Fruit fly (Drosophila melanogaster) whole organism, embryonic: ENCODE data around the gene mnd.

Experiments used
- Ada2b ChIP-seq: fragments of 200-800 bp; sonication (Bioruptor generic); IDR thresholded peaks from 2 replicates; pipeline ENCODE4 v1.3.6; 2022; ENCODE audit warnings: missing biosample characterization, missing genetic modification characterization
- Bdp1 ChIP-seq: fragments of 200-800 bp; sonication (Bioruptor generic); optimal IDR thresholded peaks from 3 replicates; lab custom pipeline; 2016; ENCODE audit warnings: missing biosample characterization, missing genetic modification characterization
- CG13287 ChIP-seq: fragments of 200-800 bp; sonication (Bioruptor generic); IDR thresholded peaks from 2 replicates; pipeline ENCODE4 v1.3.6; 2022; ENCODE audit warnings: missing biosample characterization, missing genetic modification characterization; ENCODE audit not compliant: partially characterized antibody
- CG13775 ChIP-seq: fragments of 200-800 bp; sonication (Bioruptor generic); optimal IDR thresholded peaks from 3 replicates; lab custom pipeline; 2017; ENCODE audit warnings: missing biosample characterization, mild to moderate bottlenecking, missing genetic modification characterization
- CG16813 ChIP-seq: fragments of 200-800 bp; sonication (Bioruptor generic); IDR thresholded peaks from 3 replicates; pipeline ENCODE4 v1.3.6; 2022; ENCODE audit warnings: missing biosample characterization, missing genetic modification characterization; ENCODE audit not compliant: partially characterized antibody
- CG17361 ChIP-seq: fragments of 200-800 bp; sonication (Bioruptor generic); IDR thresholded peaks from 3 replicates; pipeline ENCODE4 v1.3.6; 2022; ENCODE audit warnings: missing biosample characterization, missing genetic modification characterization
- CG17912 ChIP-seq: fragments of 200-800 bp; sonication (Bioruptor generic); optimal IDR thresholded peaks from 2 replicates; lab custom pipeline; 2018; ENCODE audit warnings: missing biosample characterization, mild to moderate bottlenecking, missing genetic modification characterization
- CG18599 ChIP-seq: fragments of 200-800 bp; sonication (Bioruptor generic); optimal IDR thresholded peaks from 3 replicates; lab custom pipeline; 2017; ENCODE audit warnings: missing biosample characterization, missing genetic modification characterization, mild to moderate bottlenecking, moderate library complexity, missing genetic modification reagents
- CG2875 ChIP-seq: fragments of 200-800 bp; sonication (Bioruptor generic); optimal IDR thresholded peaks from 2 replicates; lab custom pipeline; 2017; ENCODE audit warnings: missing biosample characterization, mild to moderate bottlenecking, missing genetic modification characterization, missing genetic modification reagents
- CG3163 ChIP-seq: fragments of 200-800 bp; sonication (Bioruptor generic); optimal IDR thresholded peaks from 3 replicates; lab custom pipeline; 2016; ENCODE audit warnings: missing biosample characterization, missing genetic modification characterization
- CG43689 ChIP-seq: fragments of 200-800 bp; sonication (Bioruptor generic); IDR thresholded peaks from 2 replicates; pipeline ENCODE4 v1.3.6; 2022; ENCODE audit warnings: missing biosample characterization, missing genetic modification characterization
- CG6791 ChIP-seq: fragments of 200-800 bp; sonication (Bioruptor generic); IDR thresholded peaks from 3 replicates; pipeline ENCODE4 v1.3.6; 2022; ENCODE audit warnings: missing biosample characterization, missing genetic modification characterization; ENCODE audit not compliant: partially characterized antibody
- CG8765 ChIP-seq: fragments of 200-800 bp; sonication (Bioruptor generic); IDR thresholded peaks from 2 replicates; pipeline ENCODE4 v1.3.6; 2022; ENCODE audit warnings: missing biosample characterization, missing genetic modification characterization
- CG9817 ChIP-seq: fragments of 200-800 bp; sonication (Bioruptor generic); optimal IDR thresholded peaks from 2 replicates; lab custom pipeline; 2018; ENCODE audit warnings: missing biosample characterization, mild to moderate bottlenecking, missing genetic modification characterization, moderate library complexity
- Camta ChIP-seq: fragments of 200-800 bp; sonication (Bioruptor generic); optimal IDR thresholded peaks from 2 replicates; lab custom pipeline; 2016; ENCODE audit warnings: missing biosample characterization, missing genetic modification characterization
- Dad ChIP-seq: fragments of 200-800 bp; sonication (Bioruptor generic); optimal IDR thresholded peaks from 3 replicates; lab custom pipeline; 2016; ENCODE audit warnings: missing biosample characterization, missing genetic modification characterization
- Dek ChIP-seq: fragments of 200-800 bp; sonication (Bioruptor generic); optimal IDR thresholded peaks from 3 replicates; lab custom pipeline; 2019; ENCODE audit warnings: missing biosample characterization, mild to moderate bottlenecking, missing genetic modification characterization, moderate library complexity
- Dfd ChIP-seq, 2 experiments: fragments of >200 bp; optimal IDR thresholded peaks; 2 replicates each; lab custom pipeline; 2017; ENCODE audit warnings: missing biosample characterization in 2 of 2, missing genetic modification characterization in 2 of 2
- Dip2 ChIP-seq: fragments of 200-800 bp; sonication (Bioruptor generic); IDR thresholded peaks from 2 replicates; pipeline ENCODE4 v1.3.6; 2022; ENCODE audit warnings: missing biosample characterization, missing genetic modification characterization
- Gsc ChIP-seq: fragments of 200-800 bp; sonication (Bioruptor generic); IDR thresholded peaks from 2 replicates; pipeline ENCODE4 v1.3.6; 2022; ENCODE audit warnings: missing biosample characterization, missing genetic modification characterization
- HmgZ ChIP-seq: fragments of 200-800 bp; sonication (Bioruptor generic); optimal IDR thresholded peaks from 2 replicates; lab custom pipeline; 2018; ENCODE audit warnings: missing biosample characterization, mild to moderate bottlenecking, missing genetic modification characterization
- Hr51 ChIP-seq, 2 experiments: fragments of 200-800 bp; sonication (Bioruptor generic); optimal IDR thresholded peaks; 2 replicates in 1 of 2; 3 replicates in 1 of 2; lab custom pipeline; 2016 to 2018; ENCODE audit warnings: missing biosample characterization in 2 of 2, missing genetic modification characterization in 2 of 2, mild to moderate bottlenecking in 1 of 2, moderate library complexity in 1 of 2
- Hr78 ChIP-seq, 2 experiments: fragments of 200-800 bp in 1 of 2; fragments of >200 bp in 1 of 2; sonication (Bioruptor generic) in 1 of 2; optimal IDR thresholded peaks; 2 replicates each; lab custom pipeline; 2017 to 2019; ENCODE audit warnings: missing biosample characterization in 2 of 2, missing genetic modification characterization in 2 of 2, mild to moderate bottlenecking in 1 of 2, moderate library complexity in 1 of 2
- MESR4 ChIP-seq: fragments of 200-800 bp; sonication (Bioruptor generic); optimal IDR thresholded peaks from 2 replicates; lab custom pipeline; 2018; ENCODE audit warnings: missing biosample characterization, mild to moderate bottlenecking, missing genetic modification characterization, moderate library complexity
- Meics ChIP-seq: fragments of 200-800 bp; sonication (Bioruptor generic); optimal IDR thresholded peaks from 2 replicates; lab custom pipeline; 2017; ENCODE audit warnings: missing biosample characterization, mild to moderate bottlenecking, missing genetic modification characterization
- NK7.1 ChIP-seq: fragments of 200-800 bp; sonication (Bioruptor generic); optimal IDR thresholded peaks from 3 replicates; lab custom pipeline; 2016; ENCODE audit warnings: missing biosample characterization, missing genetic modification characterization
- Nf-YB ChIP-seq: fragments of 200-800 bp; sonication (Bioruptor generic); optimal IDR thresholded peaks from 3 replicates; lab custom pipeline; 2019; ENCODE audit warnings: missing biosample characterization, mild to moderate bottlenecking, missing genetic modification characterization, moderate library complexity
- Side ChIP-seq: fragments of 200-800 bp; sonication (Bioruptor generic); optimal IDR thresholded peaks from 2 replicates; lab custom pipeline; 2016; ENCODE audit warnings: missing biosample characterization, missing genetic modification characterization
- YL-1 ChIP-seq: fragments of 200-800 bp; sonication (Bioruptor generic); optimal IDR thresholded peaks from 3 replicates; lab custom pipeline; 2017; ENCODE audit warnings: missing biosample characterization, mild to moderate bottlenecking, missing genetic modification characterization
- ash1 ChIP-seq: fragments of 200-800 bp; sonication (Bioruptor generic); optimal IDR thresholded peaks from 2 replicates; lab custom pipeline; 2018; ENCODE audit warnings: missing biosample characterization, mild to moderate bottlenecking, missing genetic modification characterization
- cato ChIP-seq: fragments of 200-800 bp; sonication (Bioruptor generic); optimal IDR thresholded peaks from 2 replicates; lab custom pipeline; 2016; ENCODE audit warnings: missing biosample characterization, missing genetic modification characterization, borderline replicate concordance
- dan ChIP-seq: fragments of 200-800 bp; sonication (Bioruptor generic); IDR thresholded peaks from 2 replicates; pipeline ENCODE4 v1.3.6; 2022; ENCODE audit warnings: missing biosample characterization, missing genetic modification characterization
- dmrt11E ChIP-seq: fragments of 200-800 bp; sonication (Bioruptor generic); optimal IDR thresholded peaks from 3 replicates; lab custom pipeline; 2018; ENCODE audit warnings: missing biosample characterization, mild to moderate bottlenecking, missing genetic modification characterization, moderate library complexity
- dmrt99B ChIP-seq: fragments of 200-800 bp; sonication (Bioruptor generic); optimal IDR thresholded peaks from 2 replicates; lab custom pipeline; 2018; ENCODE audit warnings: missing biosample characterization, mild to moderate bottlenecking, missing genetic modification characterization, moderate library complexity
- en ChIP-seq: fragments of 200-800 bp; sonication (Bioruptor generic); optimal IDR thresholded peaks from 2 replicates; lab custom pipeline; 2016; ENCODE audit warnings: missing biosample characterization, missing genetic modification characterization
- grn ChIP-seq: fragments of 200-800 bp; sonication (Bioruptor generic); optimal IDR thresholded peaks from 3 replicates; lab custom pipeline; 2017; ENCODE audit warnings: missing biosample characterization, missing genetic modification characterization
- gsb ChIP-seq: fragments of 200-800 bp; sonication (Bioruptor generic); IDR thresholded peaks from 2 replicates; pipeline ENCODE4 v1.3.6; 2022; ENCODE audit warnings: missing biosample characterization, missing genetic modification characterization
- gt ChIP-seq: fragments of 200-800 bp; sonication (Bioruptor generic); IDR thresholded peaks from 2 replicates; pipeline ENCODE4 v1.3.6; 2022; ENCODE audit warnings: missing biosample characterization, missing genetic modification characterization
- kah ChIP-seq: fragments of 200-800 bp; sonication (Bioruptor generic); optimal IDR thresholded peaks from 2 replicates; lab custom pipeline; 2018; ENCODE audit warnings: missing biosample characterization, mild to moderate bottlenecking, missing genetic modification characterization
- prd ChIP-seq, 3 experiments: fragments of >200 bp in 2 of 3; fragments of 200-800 bp in 1 of 3; sonication (Bioruptor generic) in 1 of 3; optimal IDR thresholded peaks in 2 of 3; IDR thresholded peaks in 1 of 3; 2 replicates in 2 of 3; 3 replicates in 1 of 3; pipeline versions ENCODE4 v1.3.6 to Lab custom; 2017 to 2022; ENCODE audit warnings: missing biosample characterization in 1 of 3, missing genetic modification characterization in 1 of 3
- psq ChIP-seq: fragments of 200-800 bp; sonication (Bioruptor generic); optimal IDR thresholded peaks from 2 replicates; lab custom pipeline; 2017; ENCODE audit warnings: missing biosample characterization, missing genetic modification characterization
- slbo ChIP-seq: fragments of 200-800 bp; sonication (Bioruptor generic); IDR thresholded peaks from 2 replicates; pipeline ENCODE4 v1.3.6; 2022; ENCODE audit warnings: missing biosample characterization, missing genetic modification characterization
- sna ChIP-seq: fragments of 200-800 bp; sonication (Bioruptor generic); IDR thresholded peaks from 2 replicates; pipeline ENCODE4 v1.3.6; 2022; ENCODE audit warnings: missing biosample characterization, missing genetic modification characterization; ENCODE audit not compliant: partially characterized antibody
- sr ChIP-seq: fragments of 200-800 bp; sonication (Bioruptor generic); IDR thresholded peaks from 3 replicates; pipeline ENCODE4 v1.3.6; 2022; ENCODE audit warnings: missing biosample characterization, missing genetic modification characterization
- stwl ChIP-seq: fragments of 200-800 bp; sonication (Bioruptor generic); optimal IDR thresholded peaks from 3 replicates; lab custom pipeline; 2018; ENCODE audit warnings: missing biosample characterization, mild to moderate bottlenecking, missing genetic modification characterization, moderate library complexity
- trh ChIP-seq: fragments of 200-800 bp; sonication (Bioruptor generic); optimal IDR thresholded peaks from 2 replicates; lab custom pipeline; 2016; ENCODE audit warnings: missing biosample characterization, missing genetic modification characterization
- ttk ChIP-seq: fragments of 200-800 bp; sonication (Bioruptor generic); IDR thresholded peaks from 2 replicates; pipeline ENCODE4 v2.1.2; 2022; ENCODE audit warnings: missing biosample characterization, missing genetic modification characterization
- zfh1 ChIP-seq: fragments of 200-800 bp; sonication (Bioruptor generic); IDR thresholded peaks from 3 replicates; pipeline ENCODE4 v1.3.6; 2022; ENCODE audit warnings: missing biosample characterization, missing genetic modification characterization

The mnd gene

dm6 chr3L:15013957-15014692, 29.2 kb downstream of the mnd start, which contains the start of gene Reck (continued):
- TF ChIP-seq Dip2 (GFP tag; lab: Robert Waterston, UW) (no peak), Dfd (GFP tag; optimal IDR thresholded peaks at IDR 0.05; lab: Kevin White, UChicago) (no peak), dan (GFP tag; lab: Robert Waterston, UW) (no peak), zfh1 (peak; percentile 83; the same call in 2 of the 3 replicates), sr (GFP tag; lab: Robert Waterston, UW) (peak; percentile 41; the same call in 1 of the 3 replicates), trh (peak; percentile 68), sna (GFP tag; lab: Robert Waterston, UW) (no peak), Hr51 (GFP tag; optimal IDR thresholded peaks at IDR 0.05; lab: Kevin White, UChicago) (peak; percentile 48 to 90), Bdp1 (GFP tag; lab: Kevin White, UChicago) (no peak), Ada2b (GFP tag; lab: Robert Waterston, UW) (peak; percentile 83), CG8765 (GFP tag; lab: Robert Waterston, UW) (peak; percentile 70), slbo (GFP tag; lab: Robert Waterston, UW) (peak; percentile 77), cato (GFP tag; lab: Kevin White, UChicago) (peak; percentile 43), CG16813 (GFP tag; lab: Robert Waterston, UW) (no peak), CG9817 (tag; lab: Kevin White, UChicago) (peak; percentile 58), gsb (GFP tag; lab: Robert Waterston, UW) (peak; percentile 47; the same call in 1 of the 2 replicates), ash1 (GFP tag; lab: Kevin White, UChicago) (no peak), CG17912 (GFP tag; lab: Kevin White, UChicago) (no peak), Dek (tag; lab: Kevin White, UChicago) (peak; percentile 27), psq (GFP tag; lab: Kevin White, UChicago) (peak; percentile 45), CG2875 (peak; percentile 76), Gsc (GFP tag; lab: Robert Waterston, UW) (no peak), HmgZ (tag; lab: Kevin White, UChicago) (no peak), en (GFP tag; lab: Kevin White, UChicago) (peak; percentile 39), dmrt11E (tag; lab: Kevin White, UChicago) (peak; percentile 84), CG17361 (GFP tag; lab: Robert Waterston, UW) (peak; percentile 77), Camta (GFP tag; lab: Kevin White, UChicago) (peak; percentile 31), grn (peak; percentile 35), ttk (GFP tag; lab: Robert Waterston, UW) (peak; percentile 44; the same call in 1 of the 2 replicates), kah (GFP tag; lab: Kevin White, UChicago) (peak; percentile 74), Nf-YB (GFP tag; lab: Kevin White, UChicago) (peak; percentile 65), dmrt99B (tag; lab: Kevin White, UChicago) (peak; percentile 82), stwl (tag; lab: Kevin White, UChicago) (peak; percentile 43), Side (GFP tag; lab: Kevin White, UChicago) (peak; percentile 25), CG6791 (GFP tag; lab: Robert Waterston, UW) (no peak), CG43689 (GFP tag; lab: Robert Waterston, UW) (peak; percentile 48; the same call in 1 of the 2 replicates), NK7.1 (GFP tag; lab: Kevin White, UChicago) (peak; percentile 16), YL-1 (GFP tag; lab: Kevin White, UChicago) (no peak), CG3163 (GFP tag; lab: Kevin White, UChicago) (no peak), prd (optimal IDR thresholded peaks at IDR 0.05; lab: Kevin White, UChicago) (no peak), prd (GFP tag; IDR thresholded peaks at IDR 0.05; lab: Robert Waterston, UW) (peak; percentile 71), Dad (GFP tag; lab: Kevin White, UChicago) (peak; percentile 20), MESR4 (GFP tag; lab: Kevin White, UChicago) (peak; percentile 1), CG13287 (GFP tag; lab: Robert Waterston, UW) (no peak), CG18599 (GFP tag; lab: Kevin White, UChicago) (peak; percentile 86), Hr78 (GFP tag; optimal IDR thresholded peaks at IDR 0.05; lab: Kevin White, UChicago) (peak in 1 of 2 experiments; percentile 54), Meics (GFP tag; lab: Kevin White, UChicago) (peak; percentile 83), gt (GFP tag; lab: Robert Waterston, UW) (peak; percentile 29; the same call in 1 of the 2 replicates), CG13775 (peak; percentile 79)
